Fruit fly (Drosophila melanogaster): ENCODE data around the gene Fancm.

Gene Fancm

dm6 chr3R:21487706-21488406 is 5.7 kb downstream of the Fancm start (continued):
- no peak for TF ChIP-seq fru (optimal IDR thresholded peaks at IDR 0.05)
- no peak for TF ChIP-seq CG7963 (GFP tag; IDR thresholded peaks at IDR 0.05; ENCODE audit: partially characterized antibody)
- no peak for TF ChIP-seq CG34376 (GFP tag; optimal IDR thresholded peaks at IDR 0.05)
- TF ChIP-seq CG7357 (GFP tag; IDR thresholded peaks at IDR 0.05): no peak
- peak; percentile 25 for TF ChIP-seq Six4 (GFP tag; optimal IDR thresholded peaks at IDR 0.05)
- TF ChIP-seq Poxn (GFP tag; IDR thresholded peaks at IDR 0.05): no peak
- no peak for TF ChIP-seq CG12104 (GFP tag; optimal IDR thresholded peaks at IDR 0.05)
- no peak for TF ChIP-seq klu (GFP tag; IDR thresholded peaks at IDR 0.05)
- peak; percentile 10 to 65 for TF ChIP-seq chif (GFP tag; optimal IDR thresholded peaks at IDR 0.05)
- TF ChIP-seq dan (GFP tag; IDR thresholded peaks at IDR 0.05): no peak
- peak; percentile 69 for TF ChIP-seq Bgb (GFP tag; IDR thresholded peaks at IDR 0.05; ENCODE audit: partially characterized antibody)
- TF ChIP-seq mld (GFP tag; IDR thresholded peaks at IDR 0.05; ENCODE audit: partially characterized antibody): no peak
- TF ChIP-seq Dll (GFP tag; IDR thresholded peaks at IDR 0.05; ENCODE audit: partially characterized antibody): 0 out of 4 replicates have a peak, but pooled peaks have one; percentile 40
- TF ChIP-seq Chrac-16 (GFP tag; optimal IDR thresholded peaks at IDR 0.05): peak; percentile 75
- peak; percentile 65 for TF ChIP-seq MTF-1 (GFP tag; optimal IDR thresholded peaks at IDR 0.05; ENCODE audit: borderline replicate concordance)
- peak; percentile 19; the same call in 1 of the 2 replicates for TF ChIP-seq CG1024 (GFP tag; IDR thresholded peaks at IDR 0.05)
- TF ChIP-seq sc (optimal IDR thresholded peaks at IDR 0.05): no peak
- peak; percentile 3 for TF ChIP-seq sc (GFP tag; optimal IDR thresholded peaks at IDR 0.05)
- TF ChIP-seq gce (GFP tag; IDR thresholded peaks at IDR 0.05): no peak
- no peak for TF ChIP-seq sug (tag; optimal IDR thresholded peaks at IDR 0.05)
- TF ChIP-seq CG12071 (GFP tag; optimal IDR thresholded peaks at IDR 0.05): peak; percentile 9
- peak; percentile 46 for TF ChIP-seq CG17802 (tag; optimal IDR thresholded peaks at IDR 0.05)
- no peak for TF ChIP-seq CG10274 (GFP tag; optimal IDR thresholded peaks at IDR 0.05)
- peak; percentile 33 for TF ChIP-seq gcm2 (GFP tag; optimal IDR thresholded peaks at IDR 0.05)
- TF ChIP-seq odd (GFP tag; optimal IDR thresholded peaks at IDR 0.05): no peak
- peak; percentile 55; the same call in 1 of the 3 replicates for TF ChIP-seq Mrtf (GFP tag; IDR thresholded peaks at IDR 0.05)
- no peak for TF ChIP-seq Hmx (GFP tag; optimal IDR thresholded peaks at IDR 0.05)
- peak; percentile 60 for TF ChIP-seq ind (GFP tag; optimal IDR thresholded peaks at IDR 0.05)
- peak; percentile 71 for TF ChIP-seq tin (GFP tag; optimal IDR thresholded peaks at IDR 0.05)
- TF ChIP-seq trh (GFP tag; optimal IDR thresholded peaks at IDR 0.05): no peak
- peak; percentile 54; the same call in 1 of the 2 replicates for TF ChIP-seq amos (GFP tag; IDR thresholded peaks at IDR 0.05; ENCODE audit: partially characterized antibody)
- TF ChIP-seq hb (GFP tag; IDR thresholded peaks at IDR 0.05; ENCODE audit: partially characterized antibody): no peak
- peak; percentile 19 for TF ChIP-seq zfh2 (GFP tag; optimal IDR thresholded peaks at IDR 0.05)
- peak; percentile 73 for TF ChIP-seq NfI (GFP tag; optimal IDR thresholded peaks at IDR 0.05)
- peak; percentile 37; the same call in 1 of the 3 replicates for TF ChIP-seq vnd (GFP tag; IDR thresholded peaks at IDR 0.05; ENCODE audit: partially characterized antibody)
- TF ChIP-seq Fer3 (tag; optimal IDR thresholded peaks at IDR 0.05): peak; percentile 47
- TF ChIP-seq Atf3 (GFP tag; optimal IDR thresholded peaks at IDR 0.05): peak; percentile 50
- no peak for TF ChIP-seq Lim3 (GFP tag; IDR thresholded peaks at IDR 0.05)
- TF ChIP-seq crp (GFP tag; optimal IDR thresholded peaks at IDR 0.05): no peak
- TF ChIP-seq Asciz (GFP tag; optimal IDR thresholded peaks at IDR 0.05): no peak
- no peak for TF ChIP-seq ro (GFP tag; IDR thresholded peaks at IDR 0.05)
- peak; percentile 43 for TF ChIP-seq pnt (GFP tag; optimal IDR thresholded peaks at IDR 0.05)
- TF ChIP-seq pb (GFP tag; optimal IDR thresholded peaks at IDR 0.05): no peak
- no peak for TF ChIP-seq scrt (GFP tag; optimal IDR thresholded peaks at IDR 0.05)
- peak; percentile 8 for TF ChIP-seq CG14965 (GFP tag; optimal IDR thresholded peaks at IDR 0.05; ENCODE audit: borderline replicate concordance)
- peak; percentile 50 for TF ChIP-seq CG13624 (GFP tag; optimal IDR thresholded peaks at IDR 0.05)
- peak; percentile 35 for TF ChIP-seq Camta (GFP tag; optimal IDR thresholded peaks at IDR 0.05)
- TF ChIP-seq pzg (GFP tag; optimal IDR thresholded peaks at IDR 0.05): peak; percentile 48
- TF ChIP-seq Bdp1 (GFP tag; optimal IDR thresholded peaks at IDR 0.05): no peak
- peak; percentile 47 for TF ChIP-seq Meics (GFP tag; optimal IDR thresholded peaks at IDR 0.05)

Measured in whole organism, embryonic.